Worm (Caenorhabditis elegans): ENCODE data around the gene H23L24.1.

DNA sequence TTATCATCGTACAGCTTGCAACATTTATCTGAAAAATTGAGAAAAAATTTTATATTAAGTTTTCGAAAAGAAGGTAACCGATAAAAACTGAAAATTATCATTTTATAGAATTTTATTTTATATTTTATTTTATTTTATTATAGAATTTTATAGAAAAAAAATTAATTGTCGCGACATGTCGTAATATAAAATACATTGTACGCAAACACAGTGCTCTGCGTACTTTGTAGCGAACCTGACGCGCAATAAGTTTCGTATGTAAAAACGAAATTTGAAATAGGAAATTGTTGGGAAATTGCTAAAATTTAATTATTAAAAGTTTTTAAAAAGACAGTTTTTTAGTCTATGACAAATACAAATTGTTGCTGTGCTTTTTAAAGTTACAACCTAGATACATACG lies 26.8 kb upstream of the H23L24.1 start, which contains the start of the genes hst-1 and ints-6:
- TF ChIP-seq rpc-1 (optimal IDR thresholded peaks at IDR 0.05) (no peak), rpc-1 (tag; optimal IDR thresholded peaks at IDR 0.05) (no peak), F52B5.7 (tag; optimal IDR thresholded peaks at IDR 0.05) (no peak), gei-17 (GFP tag; optimal IDR thresholded peaks at IDR 0.05) (no peak), lin-26 (GFP tag; IDR thresholded peaks at IDR 0.05) (no peak), nhr-90 (tag; optimal IDR thresholded peaks at IDR 0.05) (no peak), tlf-1 (GFP tag; optimal IDR thresholded peaks at IDR 0.05) (no peak), ets-4 (GFP tag; optimal IDR thresholded peaks at IDR 0.05) (no peak), K12H6.12 (tag; optimal IDR thresholded peaks at IDR 0.05) (no peak), ztf-3 (GFP tag; optimal IDR thresholded peaks at IDR 0.05) (no peak), ztf-18 (tag; optimal IDR thresholded peaks at IDR 0.05) (peak; percentile 5)

All from whole organism, young adult.